Worm (Caenorhabditis elegans) whole organism, young adult: ENCODE data around the gene C18G1.8.
"Not testable (repeated sequence)": the region's sequence is repeated elsewhere in the genome, so short reads cannot be mapped to it uniquely, and the experiment has no call there.

Experiments used
- ZK185.1 ChIP-seq: sonication (generic microtip); optimal IDR thresholded peaks from 2 replicates; lab custom pipeline; 2016; ENCODE audit warnings: mild to moderate bottlenecking, missing genetic modification characterization, missing compliant biosample characterization; ENCODE audit not compliant: poor library complexity, severe bottlenecking
- ama-1 ChIP-seq, 3 experiments: fragments of 150-350 bp in 1 of 3; sonication (generic microtip) in 2 of 3; optimal IDR thresholded peaks; 2 replicates each; lab custom pipeline; 2014 to 2018; ENCODE audit warnings: missing biosample characterization in 2 of 3, missing genetic modification characterization in 2 of 3, missing genetic modification reagents in 2 of 3
- efl-1 ChIP-seq: fragments of 150-350 bp; optimal IDR thresholded peaks from 2 replicates; lab custom pipeline; 2014; ENCODE audit warnings: missing biosample characterization, missing genetic modification reagents, missing genetic modification characterization
- hmg-20 ChIP-seq: fragments of 200-800 bp; sonication (Bioruptor generic); IDR thresholded peaks from 2 replicates; pipeline ENCODE4 v1.3.6; 2022; ENCODE audit warnings: missing genetic modification reagents, missing genetic modification characterization, missing compliant biosample characterization
- lsy-27 ChIP-seq: sonication (generic microtip); optimal IDR thresholded peaks from 2 replicates; lab custom pipeline; 2017; ENCODE audit warnings: missing genetic modification characterization, mild to moderate bottlenecking, missing compliant biosample characterization, antibody characterized with exemption, missing genotype, borderline replicate concordance; ENCODE audit not compliant: insufficient read depth

- TF ChIP-seq ZK185.1 (tag; lab: Kevin White, UChicago); efl-1 (GFP tag; lab: Kevin White, UChicago); hmg-20; lsy-27 (tag; lab: Kevin White, UChicago); ama-1 (optimal IDR thresholded peaks at IDR 0.05; lab: Kevin White, UChicago); ama-1 (GFP tag; optimal IDR thresholded peaks at IDR 0.05; lab: Kevin White, UChicago): not testable (repeated sequence)
Observed at ce11 chrV:4760674-4761073, 5.7 kb downstream of the C18G1.8 start, which contains the start of gene bgnt-1.4.
